Worm (Caenorhabditis elegans): ENCODE results near the gene K08E5.1.
A peak's percentile ranks its signal among the peaks of the same experiment; 100 is the strongest.

Gene K08E5.1

ce11 chrIII:10094538-10094937, 52.1 kb downstream of the K08E5.1 start (continued):
- TF ChIP-seq ceh-82 (tag; optimal IDR thresholded peaks at IDR 0.05) (no peak), daf-19 (GFP tag; conservative IDR thresholded peaks at IDR 0.05) (no peak), madf-9 (GFP tag; conservative IDR thresholded peaks at IDR 0.05) (peak; percentile 83), Y75B8A.6 (GFP tag; IDR thresholded peaks at IDR 0.05) (no peak), dmd-9 (GFP tag; IDR thresholded peaks at IDR 0.05) (no peak), Y105C5A.15 (GFP tag; IDR thresholded peaks at IDR 0.05) (no peak), nhr-6 (tag; optimal IDR thresholded peaks at IDR 0.05) (no peak), gei-8 (GFP tag; optimal IDR thresholded peaks at IDR 0.05) (no peak), dmd-6 (GFP tag; IDR thresholded peaks at IDR 0.05) (no peak), nhr-25 (tag; optimal IDR thresholded peaks at IDR 0.05; ENCODE audit: borderline replicate concordance, insufficient read depth) (peak; percentile 30), lim-7 (GFP tag; IDR thresholded peaks at IDR 0.05) (no peak), ceh-28 (tag; optimal IDR thresholded peaks at IDR 0.05) (no peak), zip-2 (tag; optimal IDR thresholded peaks at IDR 0.05) (no peak), nhr-11 (tag; optimal IDR thresholded peaks at IDR 0.05) (no peak), lin-15B (tag; optimal IDR thresholded peaks at IDR 0.05) (no peak), daf-16 (GFP tag; optimal IDR thresholded peaks at IDR 0.05) (no peak), daf-16 (tag; optimal IDR thresholded peaks at IDR 0.05) (no peak), nhr-77 (tag; optimal IDR thresholded peaks at IDR 0.05) (no peak), unc-39 (tag; optimal IDR thresholded peaks at IDR 0.05) (no peak), pha-4 (GFP tag; IDR thresholded peaks at IDR 0.05) (0 out of 2 replicates have a peak, but pooled peaks have one; percentile 6), pha-4 (tag; optimal IDR thresholded peaks at IDR 0.05) (no peak), tra-1 (GFP tag; IDR thresholded peaks at IDR 0.05) (no peak), lin-39 (tag; optimal IDR thresholded peaks at IDR 0.05) (no peak), mep-1 (tag; optimal IDR thresholded peaks at IDR 0.05) (no peak), set-16 (GFP tag; IDR thresholded peaks at IDR 0.05) (peak; percentile 96), hif-1 (tag; optimal IDR thresholded peaks at IDR 0.05) (peak in 1 of 2 experiments; percentile 9), Y5F2A.4 (GFP tag; optimal IDR thresholded peaks at IDR 0.05) (no peak)

- 0 out of 2 replicates have a peak, but pooled peaks have one; percentile 21 for TF ChIP-seq lin-38 (GFP tag; IDR thresholded peaks at IDR 0.05)
- no peak for TF ChIP-seq madf-5 (GFP tag; IDR thresholded peaks at IDR 0.05)
- TF ChIP-seq ces-1 (GFP tag; optimal IDR thresholded peaks at IDR 0.05): no peak
- TF ChIP-seq daf-12 (tag; optimal IDR thresholded peaks at IDR 0.05): no peak
- TF ChIP-seq fkh-10 (GFP tag; optimal IDR thresholded peaks at IDR 0.05): no peak
- TF ChIP-seq tra-1 (GFP tag; IDR thresholded peaks at IDR 0.05): no peak
- no peak for TF ChIP-seq arid-1 (GFP tag; conservative IDR thresholded peaks at IDR 0.05)
- peak; percentile 69 for TF ChIP-seq dpl-1 (GFP tag; optimal IDR thresholded peaks at IDR 0.05)
- peak; percentile 11 for TF ChIP-seq hlh-30 (tag; optimal IDR thresholded peaks at IDR 0.05; ENCODE audit: insufficient read depth)
- peak; percentile 58 for TF ChIP-seq mes-2 (tag; optimal IDR thresholded peaks at IDR 0.05; ENCODE audit: poor library complexity, severe bottlenecking)
- TF ChIP-seq nhr-76 (tag; optimal IDR thresholded peaks at IDR 0.05): no peak
- TF ChIP-seq lsy-2 (tag; optimal IDR thresholded peaks at IDR 0.05): peak in 1 of 2 experiments; percentile 47
- no peak for TF ChIP-seq nhr-11 (tag; optimal IDR thresholded peaks at IDR 0.05)
- TF ChIP-seq spr-1 (tag; optimal IDR thresholded peaks at IDR 0.05): no peak
- TF ChIP-seq D1046.2 (GFP tag; IDR thresholded peaks at IDR 0.05): no peak
- no peak for TF ChIP-seq hlh-11 (tag; optimal IDR thresholded peaks at IDR 0.05)
- TF ChIP-seq lir-3 (tag; optimal IDR thresholded peaks at IDR 0.05): no peak
- TF ChIP-seq pqm-1 (tag; optimal IDR thresholded peaks at IDR 0.05): no peak
- no peak for TF ChIP-seq ztf-7 (tag; optimal IDR thresholded peaks at IDR 0.05)
- TF ChIP-seq lin-15B (tag; optimal IDR thresholded peaks at IDR 0.05): no peak
- TF ChIP-seq ceh-32 (tag; optimal IDR thresholded peaks at IDR 0.05; ENCODE audit: poor library complexity): no peak
These were observed 53.5 kb downstream of the K08E5.1 start for ce11 chrIII:10093093-10093492.
